Worm (Caenorhabditis elegans) whole organism, L4 larva: Measurements from ENCODE around the gene K07F5.14.

Source experiments
- ZK546.5 ChIP-seq, 2 experiments: sonication (generic microtip); optimal IDR thresholded peaks; 2 replicates each; lab custom pipeline; 2017; ENCODE audit warnings: missing biosample characterization in 2 of 2, missing genetic modification characterization in 2 of 2
- ceh-28 ChIP-seq: fragments of 150-350 bp; optimal IDR thresholded peaks from 2 replicates; lab custom pipeline; 2014; ENCODE audit warnings: missing biosample characterization, missing genetic modification reagents, missing genetic modification characterization
- daf-12 ChIP-seq: fragments of 150-350 bp; optimal IDR thresholded peaks from 2 replicates; lab custom pipeline; 2014; ENCODE audit warnings: missing biosample characterization, missing genetic modification reagents, missing genetic modification characterization
- nhr-11 ChIP-seq: fragments of 150-350 bp; optimal IDR thresholded peaks from 2 replicates; lab custom pipeline; 2014; ENCODE audit warnings: missing biosample characterization, missing genetic modification characterization
- nhr-237 ChIP-seq: sonication (generic microtip); optimal IDR thresholded peaks from 2 replicates; lab custom pipeline; 2017; ENCODE audit warnings: missing biosample characterization, missing genetic modification characterization
- pqm-1 ChIP-seq: sonication (generic microtip); optimal IDR thresholded peaks from 2 replicates; lab custom pipeline; 2017; ENCODE audit warnings: missing biosample characterization, missing genetic modification characterization
- unc-130 ChIP-seq: sonication (generic microtip); optimal IDR thresholded peaks from 2 replicates; lab custom pipeline; 2016; ENCODE audit warnings: missing genetic modification reagents, missing genetic modification characterization, missing compliant biosample characterization
- unc-62 ChIP-seq, 3 experiments: fragments of 150-350 bp in 1 of 3; sonication (generic microtip); optimal IDR thresholded peaks in 2 of 3; peaks in 1 of 3; 1 replicate in 1 of 3; 2 replicates in 2 of 3; lab custom pipeline; 2014 to 2017; ENCODE audit warnings: missing biosample characterization in 3 of 3, missing genetic modification characterization in 3 of 3, missing genetic modification reagents in 3 of 3, missing genotype in 1 of 3
- zag-1 ChIP-seq: fragments of 150-350 bp; optimal IDR thresholded peaks from 2 replicates; lab custom pipeline; 2014; ENCODE audit warnings: missing biosample characterization, missing genetic modification characterization

DNA sequence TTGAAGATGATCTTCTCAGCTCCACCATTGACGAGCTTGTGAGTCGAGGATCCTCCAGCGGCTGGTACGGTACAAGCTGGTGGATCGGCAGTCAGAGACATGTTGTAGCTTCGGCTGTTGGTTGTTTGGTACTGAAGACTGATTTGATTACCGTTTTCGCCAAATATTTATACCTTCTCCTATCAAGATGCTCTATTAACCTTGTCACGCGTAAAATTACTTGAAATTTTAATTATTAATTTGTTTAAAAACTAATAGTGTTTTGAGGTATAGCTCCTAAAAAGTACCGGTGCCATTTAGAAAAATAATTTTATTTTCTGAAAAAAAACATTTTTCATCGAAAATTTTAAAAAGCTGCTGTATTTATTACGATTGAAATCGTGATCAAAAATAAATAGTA, 11.1 kb upstream of the K07F5.14 start, which contains the start of gene ssp-10:
- TF ChIP-seq nhr-11 (tag; lab: Kevin White, UChicago) (no peak), daf-12 (no peak), unc-130 (GFP tag; lab: Kevin White, UChicago) (no peak), nhr-237 (tag; lab: Kevin White, UChicago) (no peak), zag-1 (no peak), ZK546.5 (tag; optimal IDR thresholded peaks at IDR 0.05; lab: Kevin White, UChicago) (no peak), unc-62 (GFP tag; optimal IDR thresholded peaks at IDR 0.05 in 1 of 2; lab: Kevin White, UChicago) (no peak), unc-62 (tag; optimal IDR thresholded peaks at IDR 0.05; lab: Kevin White, UChicago) (no peak), pqm-1 (tag; lab: Kevin White, UChicago) (no peak), ceh-28 (no peak)
